Fruit fly (Drosophila melanogaster): ENCODE data around the gene CG11345.

CG11345 gene

DNA sequence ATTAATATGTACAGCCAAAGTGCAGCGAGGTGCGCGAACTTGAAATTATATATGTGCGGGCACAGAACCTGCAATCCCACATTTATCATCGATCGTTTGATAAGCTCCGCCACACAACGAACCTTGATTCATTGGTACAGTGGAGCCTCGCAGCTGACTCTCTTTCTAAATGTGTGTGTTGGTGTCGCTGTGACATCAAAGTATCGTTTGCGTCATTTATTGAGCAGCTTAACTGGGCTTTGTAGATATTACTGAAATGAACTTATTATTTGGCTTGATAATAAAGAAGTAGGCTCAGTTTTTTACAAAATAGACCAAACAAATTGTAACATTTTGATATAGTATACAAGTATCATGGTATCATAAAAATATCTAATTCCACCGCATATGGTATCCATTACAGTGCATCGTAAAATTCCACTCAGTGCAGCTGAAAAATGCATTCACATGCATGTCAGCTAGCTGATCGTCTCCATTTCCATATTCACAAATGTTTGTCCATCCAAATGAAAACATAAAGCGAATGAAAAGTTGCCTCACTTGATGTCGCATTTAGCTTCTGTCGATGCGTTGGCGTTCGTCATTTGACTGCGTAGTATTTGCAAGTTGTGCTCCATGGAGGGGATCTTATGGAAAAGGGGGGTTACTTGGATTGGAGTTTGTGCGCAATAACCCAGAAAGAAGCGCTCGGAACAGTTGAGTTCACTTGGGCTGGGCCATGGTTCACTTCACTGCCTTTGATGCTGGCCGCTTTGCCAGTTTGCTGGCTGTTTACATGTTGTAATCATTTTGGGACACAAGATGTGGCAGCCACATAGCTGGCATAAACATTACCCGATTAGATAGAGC, 46.7 kb downstream of the CG11345 start (continued):
- no peak for TF ChIP-seq CG2120 (GFP tag; optimal IDR thresholded peaks at IDR 0.05)
- no peak for TF ChIP-seq Awh (GFP tag; IDR thresholded peaks at IDR 0.05)
- no peak for TF ChIP-seq ssp (GFP tag; IDR thresholded peaks at IDR 0.05)
- TF ChIP-seq CG13624 (GFP tag; optimal IDR thresholded peaks at IDR 0.05) = peak; percentile 77
- peak; percentile 87 for TF ChIP-seq grau (tag; optimal IDR thresholded peaks at IDR 0.05)
- peak in 1 of 2 experiments; percentile 3 for TF ChIP-seq Hr78 (GFP tag; optimal IDR thresholded peaks at IDR 0.05)
- no peak for TF ChIP-seq CG12104 (GFP tag; optimal IDR thresholded peaks at IDR 0.05)
- TF ChIP-seq CG9932 (GFP tag; IDR thresholded peaks at IDR 0.05) = peak; percentile 23; the same call in 1 of the 2 replicates
- peak; percentile 5 for TF ChIP-seq CG18011 (GFP tag; optimal IDR thresholded peaks at IDR 0.05)
- no peak for TF ChIP-seq Ets65A (GFP tag)
- peak; percentile 25; the same call in 1 of the 3 replicates for TF ChIP-seq row (GFP tag; IDR thresholded peaks at IDR 0.05)
- TF ChIP-seq onecut (GFP tag; IDR thresholded peaks at IDR 0.05) = no peak
- peak; percentile 66; the same call in 2 of the 3 replicates for TF ChIP-seq sr (GFP tag; IDR thresholded peaks at IDR 0.05)
- TF ChIP-seq Med (GFP tag) = peak; percentile 3
- no peak for TF ChIP-seq CG10979 (tag; optimal IDR thresholded peaks at IDR 0.05)
- TF ChIP-seq CG17802 (tag; optimal IDR thresholded peaks at IDR 0.05) = no peak
- TF ChIP-seq CG13287 (GFP tag; IDR thresholded peaks at IDR 0.05; ENCODE audit: partially characterized antibody) = no peak
- no peak for TF ChIP-seq otp (GFP tag; IDR thresholded peaks at IDR 0.05)
- TF ChIP-seq gce (GFP tag; IDR thresholded peaks at IDR 0.05) = no peak
- TF ChIP-seq CG33557 (GFP tag; optimal IDR thresholded peaks at IDR 0.05) = no peak
- TF ChIP-seq CG15073 (GFP tag; optimal IDR thresholded peaks at IDR 0.05) = no peak
- TF ChIP-seq CG8765 (GFP tag; IDR thresholded peaks at IDR 0.05) = no peak
- no peak for TF ChIP-seq toy (GFP tag; IDR thresholded peaks at IDR 0.05)
- TF ChIP-seq NfI (GFP tag; optimal IDR thresholded peaks at IDR 0.05) = peak; percentile 1
- peak in 1 of 2 experiments; percentile 22 for TF ChIP-seq Hr51 (GFP tag; optimal IDR thresholded peaks at IDR 0.05)
- no peak for TF ChIP-seq dati (GFP tag; IDR thresholded peaks at IDR 0.05)
- TF ChIP-seq wor (GFP tag; IDR thresholded peaks at IDR 0.05) = no peak
- peak; percentile 40; the same call in 1 of the 2 replicates for TF ChIP-seq CG14441 (GFP tag; IDR thresholded peaks at IDR 0.05)
- no peak for TF ChIP-seq Hmx (GFP tag; optimal IDR thresholded peaks at IDR 0.05)
- peak; percentile 9 for TF ChIP-seq lab (GFP tag; optimal IDR thresholded peaks at IDR 0.05)

DNA sequence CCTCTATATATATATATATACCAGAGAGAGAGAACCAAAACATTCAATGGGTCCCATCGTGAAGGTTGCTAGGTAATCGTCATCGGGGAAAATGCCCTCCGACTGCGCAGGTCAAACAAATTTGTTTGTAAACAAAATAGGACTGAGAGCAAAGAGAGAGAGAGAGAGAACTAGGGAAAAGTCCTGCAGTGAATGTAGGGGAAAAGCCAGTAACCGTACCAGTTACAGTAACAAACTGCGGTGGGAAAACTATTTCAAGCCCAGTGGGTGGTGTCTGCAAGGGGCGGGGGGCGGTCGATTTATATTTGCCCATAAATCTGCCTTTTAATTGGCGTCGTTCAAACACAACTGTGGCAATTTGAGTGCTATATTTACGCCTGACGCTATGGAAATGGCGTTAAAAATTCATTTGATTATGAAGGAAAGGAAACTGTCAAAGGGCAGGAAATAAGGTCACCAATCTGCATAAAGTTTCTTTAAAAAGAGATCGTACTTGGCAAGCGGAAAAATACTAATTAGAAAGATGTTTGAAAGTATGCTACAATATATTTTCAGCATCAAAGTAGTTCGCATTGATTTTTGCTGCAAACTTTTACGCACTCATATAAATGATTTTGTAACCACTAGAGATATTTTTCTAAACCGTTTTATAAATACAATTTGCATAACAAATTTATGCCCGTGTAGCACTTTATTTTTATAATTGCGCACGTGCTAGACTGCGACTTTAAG, 47.9 kb downstream of the CG11345 start:
- TF ChIP-seq chinmo (GFP tag; IDR thresholded peaks at IDR 0.05; ENCODE audit: partially characterized antibody) (peak; percentile 48; the same call in 1 of the 4 replicates), Hand (GFP tag; optimal IDR thresholded peaks at IDR 0.05) (peak; percentile 1), eve (GFP tag; optimal IDR thresholded peaks at IDR 0.05) (peak in 1 of 2 experiments; percentile 26), sc (optimal IDR thresholded peaks at IDR 0.05) (no peak), sc (GFP tag; optimal IDR thresholded peaks at IDR 0.05) (no peak), CG6254 (GFP tag; optimal IDR thresholded peaks at IDR 0.05) (peak; percentile 24), ewg (GFP tag; optimal IDR thresholded peaks at IDR 0.05) (peak; percentile 63), Trl (optimal IDR thresholded peaks at IDR 0.05) (peak; percentile 55 to 69), Trl (GFP tag; optimal IDR thresholded peaks at IDR 0.05) (no peak), CG8478 (optimal IDR thresholded peaks at IDR 0.05) (no peak), CG31441 (GFP tag; IDR thresholded peaks at IDR 0.05) (no peak), CG8290 (GFP tag; optimal IDR thresholded peaks at IDR 0.05) (peak; percentile 98), CG8290 (tag; optimal IDR thresholded peaks at IDR 0.05) (peak; percentile 48 to 96), zen (tag; optimal IDR thresholded peaks at IDR 0.05) (peak; percentile 40), onecut (GFP tag; IDR thresholded peaks at IDR 0.05) (peak; percentile 36), abd-A (tag; optimal IDR thresholded peaks at IDR 0.05) (peak; percentile 63), Oaz (GFP tag; IDR thresholded peaks at IDR 0.05) (no peak), CG17612 (GFP tag; IDR thresholded peaks at IDR 0.05) (peak; percentile 99), ken (GFP tag; IDR thresholded peaks at IDR 0.05) (no peak)
